Worm (Caenorhabditis elegans) whole organism, L4 larva: ENCODE measurements around the gene sul-2.

Experiments used
- ZK337.2 ChIP-seq: fragments of 200-800 bp; sonication (Bioruptor generic); IDR thresholded peaks from 2 replicates; pipeline ENCODE4 v1.3.6; 2022; ENCODE audit warnings: missing genetic modification reagents, missing genetic modification characterization, missing compliant biosample characterization
- lsy-2 ChIP-seq, 2 experiments: fragments of 150-350 bp in 1 of 2; sonication (generic microtip) in 1 of 2; optimal IDR thresholded peaks; 2 replicates each; lab custom pipeline; 2014 to 2017; ENCODE audit warnings: missing biosample characterization in 2 of 2, missing genetic modification characterization in 2 of 2
- mdl-1 ChIP-seq, 2 experiments: fragments of 150-350 bp in 1 of 2; sonication (generic microtip) in 1 of 2; optimal IDR thresholded peaks; 2 replicates each; lab custom pipeline; 2014 to 2017; ENCODE audit warnings: missing biosample characterization in 2 of 2, missing genetic modification characterization in 2 of 2

DNA sequence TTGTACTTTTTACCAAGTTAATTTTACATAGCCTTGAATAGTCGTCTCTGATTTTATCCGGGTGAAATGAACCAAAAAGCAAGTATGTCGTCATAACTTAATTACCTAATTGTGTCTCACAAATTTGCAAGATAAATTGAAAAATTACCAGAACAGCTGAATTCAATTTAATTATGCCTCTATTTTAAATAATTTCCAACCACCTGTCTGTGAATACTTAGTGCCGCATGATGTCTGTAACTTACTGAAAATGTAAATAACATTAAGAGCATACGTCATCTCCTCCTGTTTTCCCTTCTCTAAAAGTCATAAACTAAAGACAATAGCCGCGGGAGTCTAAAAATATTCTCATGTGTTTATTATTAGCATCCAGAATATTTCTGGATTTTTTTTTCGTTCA, 12.8 kb downstream of the sul-2 start:
- TF ChIP-seq mdl-1 (tag; optimal IDR thresholded peaks at IDR 0.05; lab: Kevin White, UChicago): no peak
- no peak for TF ChIP-seq ZK337.2 (GFP tag; lab: Robert Waterston, UW)
- no peak for TF ChIP-seq lsy-2 (tag; optimal IDR thresholded peaks at IDR 0.05; lab: Kevin White, UChicago)
